Fruit fly (Drosophila melanogaster) whole organism, prepupa: ENCODE results near the gene CG33333.

Source experiments
- Blimp-1 ChIP-seq: fragments of 200-800 bp; sonication (Bioruptor generic); optimal IDR thresholded peaks from 3 replicates; lab custom pipeline; 2017; ENCODE audit warnings: missing biosample characterization, missing genetic modification characterization, mild to moderate bottlenecking, moderate library complexity, missing genetic modification reagents
- CG1621 ChIP-seq: fragments of 200-800 bp; sonication (Bioruptor generic); optimal IDR thresholded peaks from 3 replicates; lab custom pipeline; 2018; ENCODE audit warnings: missing biosample characterization, mild to moderate bottlenecking, missing genetic modification characterization
- Eip78C ChIP-seq: fragments of 200-800 bp; sonication (Bioruptor generic); peaks from one replicate; lab custom pipeline; 2016; ENCODE audit warnings: missing biosample characterization, missing genetic modification characterization
- Gug ChIP-seq: fragments of 200-800 bp; sonication (Bioruptor generic); IDR thresholded peaks from 2 replicates; pipeline ENCODE4 v1.3.6; 2022; ENCODE audit warnings: missing biosample characterization, missing genetic modification characterization
- Hr39 ChIP-seq: fragments of 200-800 bp; sonication (Bioruptor generic); optimal IDR thresholded peaks from 2 replicates; lab custom pipeline; 2016; ENCODE audit warnings: missing biosample characterization, missing genetic modification characterization
- net ChIP-seq: fragments of 200-800 bp; sonication (Bioruptor generic); optimal IDR thresholded peaks from 3 replicates; lab custom pipeline; 2016; ENCODE audit warnings: missing biosample characterization, missing genetic modification characterization
- salr ChIP-seq, 2 experiments: fragments of 200-800 bp; sonication (Bioruptor generic); optimal IDR thresholded peaks; 3 replicates each; lab custom pipeline; 2016 to 2018; ENCODE audit warnings: missing biosample characterization in 2 of 2, missing genetic modification characterization in 2 of 2, mild to moderate bottlenecking in 1 of 2
- ss ChIP-seq, 2 experiments: fragments of 200-800 bp; sonication (Bioruptor generic); optimal IDR thresholded peaks; 2 replicates in 1 of 2; 3 replicates in 1 of 2; lab custom pipeline; 2017 to 2018; ENCODE audit warnings: mild to moderate bottlenecking in 2 of 2, missing biosample characterization in 2 of 2, missing genetic modification characterization in 2 of 2, moderate library complexity in 1 of 2

dm6 chr3R:17422102-17422501 is 4.8 kb downstream of the CG33333 start, which contains the start of gene CG14332:
- TF ChIP-seq Eip78C (GFP tag; lab: Kevin White, UChicago) = no peak
- TF ChIP-seq Hr39 (GFP tag; lab: Kevin White, UChicago) = no peak
- no peak for TF ChIP-seq Blimp-1 (GFP tag; lab: Kevin White, UChicago)
- no peak for TF ChIP-seq net (GFP tag; lab: Kevin White, UChicago)
- no peak for TF ChIP-seq ss (GFP tag; optimal IDR thresholded peaks at IDR 0.05; lab: Kevin White, UChicago)
- no peak for TF ChIP-seq CG1621 (tag; lab: Kevin White, UChicago)
- TF ChIP-seq Gug = no peak
- no peak for TF ChIP-seq salr (GFP tag; optimal IDR thresholded peaks at IDR 0.05; lab: Kevin White, UChicago)
